Worm (Caenorhabditis elegans) whole organism, early embryonic: ENCODE measurements around the gene C34H4.2.

Source experiments
- aly-1 ChIP-seq: sonication (generic microtip); optimal IDR thresholded peaks from 2 replicates; lab custom pipeline; 2016; ENCODE audit warnings: missing genetic modification characterization, missing compliant biosample characterization
- ama-1 ChIP-seq: fragments of 150-350 bp; optimal IDR thresholded peaks from 2 replicates; lab custom pipeline; 2014
- ceh-13 ChIP-seq: fragments of 200-800 bp; sonication (Bioruptor generic); optimal IDR thresholded peaks from 2 replicates; lab custom pipeline; 2018; ENCODE audit warnings: mild to moderate bottlenecking, missing genetic modification characterization, missing compliant biosample characterization
- ceh-36 ChIP-seq: sonication (generic microtip); optimal IDR thresholded peaks from 2 replicates; lab custom pipeline; 2016; ENCODE audit warnings: missing genetic modification characterization, inconsistent platforms, missing compliant biosample characterization
- ets-7 ChIP-seq: sonication (generic microtip); optimal IDR thresholded peaks from 2 replicates; lab custom pipeline; 2016; ENCODE audit warnings: missing genotype, missing genetic modification characterization, missing compliant biosample characterization
- hmbx-1 ChIP-seq: sonication (generic microtip); optimal IDR thresholded peaks from 2 replicates; lab custom pipeline; 2016; ENCODE audit warnings: mild to moderate bottlenecking, missing genetic modification characterization, missing compliant biosample characterization
- hnd-1 ChIP-seq: sonication (generic microtip); optimal IDR thresholded peaks from 2 replicates; lab custom pipeline; 2016; ENCODE audit warnings: missing genetic modification characterization, missing compliant biosample characterization
- pes-1 ChIP-seq: fragments of 200-800 bp; sonication (Bioruptor generic); IDR thresholded peaks from 2 replicates; pipeline ENCODE4 v1.3.6; 2022; ENCODE audit warnings: missing genetic modification reagents, missing genetic modification characterization, missing compliant biosample characterization
- sea-1 ChIP-seq: fragments of 200-800 bp; sonication (Bioruptor generic); conservative IDR thresholded peaks from 2 replicates; pipeline ENCODE4 v1.3.6; 2022; ENCODE audit warnings: missing genetic modification characterization, missing compliant biosample characterization
- tbx-11 ChIP-seq: fragments of 200-800 bp; sonication (Bioruptor generic); IDR thresholded peaks from 2 replicates; pipeline ENCODE4 v1.3.6; 2022; ENCODE audit warnings: missing genetic modification characterization, missing compliant biosample characterization
- tra-4 ChIP-seq: sonication (generic microtip); optimal IDR thresholded peaks from 2 replicates; lab custom pipeline; 2017; ENCODE audit warnings: missing genetic modification characterization, missing compliant biosample characterization

- TF ChIP-seq hnd-1 (tag; lab: Kevin White, UChicago) (no peak), tra-4 (no peak), ama-1 (lab: Kevin White, UChicago) (no peak), hmbx-1 (tag; lab: Kevin White, UChicago) (no peak), sea-1 (no peak), ceh-36 (tag; lab: Kevin White, UChicago) (no peak), aly-1 (tag; lab: Kevin White, UChicago) (no peak), ceh-13 (GFP tag; lab: Kevin White, UChicago) (no peak), tbx-11 (GFP tag; lab: Robert Waterston, UW) (no peak), ets-7 (tag; lab: Kevin White, UChicago) (no peak), pes-1 (GFP tag; lab: Robert Waterston, UW) (no peak)
Measured at ce11 chrIV:1522358-1522757, 31.2 kb upstream of the C34H4.2 start.
